Worm (Caenorhabditis elegans) whole organism, L1 larva: ENCODE data around the gene frpr-21.

Experiments
- C16A3.4 ChIP-seq: fragments of 150-350 bp; optimal IDR thresholded peaks from 2 replicates; lab custom pipeline; 2014; ENCODE audit warnings: missing biosample characterization, missing genetic modification characterization
- alr-1 ChIP-seq: fragments of 200-800 bp; sonication (Bioruptor generic); optimal IDR thresholded peaks from 2 replicates; lab custom pipeline; 2018; ENCODE audit warnings: borderline replicate concordance, mild to moderate bottlenecking, missing genetic modification characterization, missing compliant biosample characterization
- blmp-1 ChIP-seq: fragments of 150-350 bp; optimal IDR thresholded peaks from 2 replicates; lab custom pipeline; 2014; ENCODE audit warnings: missing biosample characterization, missing genetic modification characterization
- ceh-63 ChIP-seq: fragments of 200-800 bp; sonication (Bioruptor generic); optimal IDR thresholded peaks from 2 replicates; lab custom pipeline; 2018; ENCODE audit warnings: mild to moderate bottlenecking, missing genetic modification characterization, missing compliant biosample characterization
- ceh-8 ChIP-seq: fragments of 200-800 bp; sonication (Bioruptor generic); optimal IDR thresholded peaks from 2 replicates; lab custom pipeline; 2018; ENCODE audit warnings: mild to moderate bottlenecking, missing genetic modification characterization, moderate library complexity, missing compliant biosample characterization
- ceh-82 ChIP-seq, 3 experiments: fragments of 150-350 bp in 1 of 3; sonication (generic microtip) in 2 of 3; optimal IDR thresholded peaks; 2 replicates each; lab custom pipeline; 2014 to 2017; ENCODE audit warnings: missing biosample characterization in 3 of 3, missing genetic modification characterization in 3 of 3
- ceh-88 ChIP-seq: fragments of 200-800 bp; sonication (Bioruptor generic); IDR thresholded peaks from 2 replicates; pipeline ENCODE4 v1.3.6; 2022; ENCODE audit warnings: missing genetic modification characterization, missing compliant biosample characterization
- ceh-90 ChIP-seq: sonication (generic microtip); optimal IDR thresholded peaks from 2 replicates; lab custom pipeline; 2016; ENCODE audit warnings: missing genetic modification characterization, missing compliant biosample characterization
- dpl-1 ChIP-seq, 3 experiments: fragments of 150-350 bp in 2 of 3; sonication (generic microtip) in 1 of 3; optimal IDR thresholded peaks; 2 replicates each; lab custom pipeline; 2014 to 2017; ENCODE audit warnings: missing biosample characterization in 3 of 3, missing genetic modification characterization in 3 of 3, missing genetic modification reagents in 3 of 3
- dsc-1 ChIP-seq: sonication (generic microtip); optimal IDR thresholded peaks from 2 replicates; lab custom pipeline; 2016; ENCODE audit warnings: mild to moderate bottlenecking, missing genetic modification characterization, missing compliant biosample characterization
- efl-1 ChIP-seq, 4 experiments: fragments of 150-350 bp; optimal IDR thresholded peaks in 3 of 4; peaks in 1 of 4; 1 replicate in 1 of 4; 2 replicates in 3 of 4; lab custom pipeline; 2014; ENCODE audit warnings: missing biosample characterization in 2 of 4, missing genetic modification characterization in 2 of 4, missing genetic modification reagents in 2 of 4
- elt-2 ChIP-seq: sonication (generic microtip); optimal IDR thresholded peaks from 2 replicates; lab custom pipeline; 2016; ENCODE audit warnings: missing genetic modification characterization, mild to moderate bottlenecking, inconsistent platforms, missing compliant biosample characterization, missing genetic modification reagents
- elt-3 ChIP-seq, 6 experiments: fragments of 150-350 bp in 1 of 6; sonication (generic microtip); optimal IDR thresholded peaks; 2 replicates each; lab custom pipeline; 2017 to 2018; ENCODE audit warnings: missing biosample characterization in 6 of 6, missing genetic modification characterization in 6 of 6, inconsistent platforms in 1 of 6
- grh-1 ChIP-seq: fragments of 200-800 bp; sonication (Bioruptor generic); IDR thresholded peaks from 2 replicates; pipeline ENCODE4 v1.3.6; 2022; ENCODE audit warnings: missing genetic modification reagents, missing genetic modification characterization, missing compliant biosample characterization
- hlh-17 ChIP-seq: fragments of 200-800 bp; sonication (Bioruptor generic); optimal IDR thresholded peaks from 2 replicates; lab custom pipeline; 2018; ENCODE audit warnings: missing genetic modification characterization, mild to moderate bottlenecking, missing compliant biosample characterization, moderate library complexity, borderline replicate concordance
- hlh-4 ChIP-seq: sonication (generic microtip); optimal IDR thresholded peaks from 2 replicates; lab custom pipeline; 2016; ENCODE audit warnings: mild to moderate bottlenecking, missing genetic modification characterization, missing compliant biosample characterization
- irx-1 ChIP-seq: sonication (generic microtip); optimal IDR thresholded peaks from 2 replicates; lab custom pipeline; 2016; ENCODE audit warnings: missing genetic modification characterization, missing compliant biosample characterization
- isw-1 ChIP-seq: fragments of 200-800 bp; sonication (Bioruptor generic); IDR thresholded peaks from 2 replicates; pipeline ENCODE4 v1.3.6; 2022; ENCODE audit warnings: missing genetic modification characterization, missing compliant biosample characterization
- jun-1 ChIP-seq: fragments of 150-350 bp; optimal IDR thresholded peaks from 2 replicates; lab custom pipeline; 2014; ENCODE audit warnings: missing biosample characterization, missing genetic modification reagents, missing genetic modification characterization
- lin-14 ChIP-seq: fragments of 200-800 bp; sonication (Bioruptor generic); optimal IDR thresholded peaks from 2 replicates; lab custom pipeline; 2018; ENCODE audit warnings: mild to moderate bottlenecking, missing genetic modification characterization, moderate library complexity, missing compliant biosample characterization
- lin-15B ChIP-seq: fragments of 150-350 bp; sonication (generic microtip); optimal IDR thresholded peaks from 3 replicates; lab custom pipeline; 2014; ENCODE audit warnings: missing biosample characterization, missing genetic modification characterization
- lin-35 ChIP-seq, 2 experiments: fragments of 150-350 bp; optimal IDR thresholded peaks; 2 replicates each; lab custom pipeline; 2014; ENCODE audit warnings: missing biosample characterization in 2 of 2, missing genetic modification characterization in 2 of 2, missing genetic modification reagents in 2 of 2
- lin-39 ChIP-seq: fragments of 150-350 bp; optimal IDR thresholded peaks from 2 replicates; lab custom pipeline; 2014; ENCODE audit warnings: missing biosample characterization, missing genetic modification reagents, missing genetic modification characterization
- lir-3 ChIP-seq: sonication (generic microtip); optimal IDR thresholded peaks from 2 replicates; lab custom pipeline; 2016; ENCODE audit warnings: mild to moderate bottlenecking, missing genetic modification characterization, moderate library complexity, missing compliant biosample characterization; ENCODE audit not compliant: poor library complexity
- lsy-2 ChIP-seq, 2 experiments: fragments of 150-350 bp; optimal IDR thresholded peaks; 2 replicates each; lab custom pipeline; 2014; ENCODE audit warnings: missing biosample characterization in 2 of 2, missing genetic modification characterization in 2 of 2
- mab-9 ChIP-seq: fragments of 200-800 bp; sonication (Bioruptor generic); IDR thresholded peaks from 2 replicates; pipeline ENCODE4 v1.3.6; 2022; ENCODE audit warnings: missing genetic modification reagents, missing genetic modification characterization, missing compliant biosample characterization
- mdl-1 ChIP-seq, 2 experiments: fragments of 150-350 bp; optimal IDR thresholded peaks; 2 replicates each; lab custom pipeline; 2014 to 2017; ENCODE audit warnings: missing biosample characterization in 2 of 2, missing genetic modification characterization in 2 of 2, inconsistent platforms in 1 of 2
- mef-2 ChIP-seq: fragments of 150-350 bp; optimal IDR thresholded peaks from 2 replicates; lab custom pipeline; 2014; ENCODE audit warnings: missing biosample characterization, missing genetic modification characterization
- mep-1 ChIP-seq: fragments of 150-350 bp; optimal IDR thresholded peaks from 2 replicates; lab custom pipeline; 2014; ENCODE audit warnings: missing biosample characterization, missing genetic modification characterization
- nhr-19 ChIP-seq: fragments of 200-800 bp; sonication (Bioruptor generic); conservative IDR thresholded peaks from 2 replicates; pipeline ENCODE4 v1.3.6; 2022; ENCODE audit warnings: missing genetic modification characterization, missing compliant biosample characterization
- nhr-20 ChIP-seq: sonication (generic microtip); optimal IDR thresholded peaks from 2 replicates; lab custom pipeline; 2016; ENCODE audit warnings: mild to moderate bottlenecking, missing genetic modification characterization, missing compliant biosample characterization
- nhr-237 ChIP-seq: fragments of 150-350 bp; optimal IDR thresholded peaks from 2 replicates; lab custom pipeline; 2014; ENCODE audit warnings: missing biosample characterization, missing genetic modification characterization
- nhr-28 ChIP-seq: fragments of 150-350 bp; optimal IDR thresholded peaks from 2 replicates; lab custom pipeline; 2014; ENCODE audit warnings: missing biosample characterization, missing genetic modification characterization
- nhr-47 ChIP-seq: sonication (generic microtip); optimal IDR thresholded peaks from 2 replicates; lab custom pipeline; 2016; ENCODE audit warnings: mild to moderate bottlenecking, missing genetic modification characterization, moderate library complexity, missing compliant biosample characterization
- nhr-77 ChIP-seq: fragments of 150-350 bp; optimal IDR thresholded peaks from 2 replicates; lab custom pipeline; 2014; ENCODE audit warnings: missing biosample characterization, missing genetic modification characterization
- nhr-85 ChIP-seq: sonication (generic microtip); peaks from one replicate; lab custom pipeline; 2016; ENCODE audit warnings: missing genetic modification characterization, inconsistent platforms, missing compliant biosample characterization
- nhr-90 ChIP-seq: sonication (generic microtip); optimal IDR thresholded peaks from 2 replicates; lab custom pipeline; 2016; ENCODE audit warnings: mild to moderate bottlenecking, missing genetic modification characterization, missing compliant biosample characterization; ENCODE audit not compliant: poor library complexity
- pag-3 ChIP-seq: sonication (generic microtip); optimal IDR thresholded peaks from 2 replicates; lab custom pipeline; 2017; ENCODE audit warnings: missing genetic modification characterization, mild to moderate bottlenecking, missing compliant biosample characterization, antibody characterized with exemption, borderline replicate concordance; ENCODE audit not compliant: insufficient read depth
- rnt-1 ChIP-seq: sonication (generic microtip); optimal IDR thresholded peaks from 2 replicates; lab custom pipeline; 2016; ENCODE audit warnings: mild to moderate bottlenecking, missing genetic modification characterization, moderate library complexity, missing compliant biosample characterization
- snpc-4 ChIP-seq: fragments of 150-350 bp; optimal IDR thresholded peaks from 2 replicates; lab custom pipeline; 2014; ENCODE audit warnings: missing biosample characterization, missing genetic modification characterization
- snu-23 ChIP-seq: sonication (generic microtip); optimal IDR thresholded peaks from 2 replicates; lab custom pipeline; 2016; ENCODE audit warnings: missing genetic modification characterization, missing compliant biosample characterization
- sptf-1 ChIP-seq: fragments of 150-350 bp; optimal IDR thresholded peaks from 2 replicates; lab custom pipeline; 2014; ENCODE audit warnings: missing biosample characterization, missing genetic modification characterization
- sup-37 ChIP-seq: fragments of 200-800 bp; sonication (Bioruptor generic); optimal IDR thresholded peaks from 2 replicates; lab custom pipeline; 2018; ENCODE audit warnings: mild to moderate bottlenecking, missing genetic modification characterization, missing compliant biosample characterization
- swsn-7 ChIP-seq: sonication (generic microtip); optimal IDR thresholded peaks from 2 replicates; lab custom pipeline; 2016; ENCODE audit warnings: missing genetic modification characterization, missing compliant biosample characterization
- unc-30 ChIP-seq: sonication (generic microtip); optimal IDR thresholded peaks from 2 replicates; lab custom pipeline; 2017; ENCODE audit warnings: missing biosample characterization, missing genetic modification characterization
- unc-86 ChIP-seq: sonication (generic microtip); optimal IDR thresholded peaks from 2 replicates; lab custom pipeline; 2016; ENCODE audit warnings: missing genetic modification characterization, missing compliant biosample characterization
- xbp-1 ChIP-seq: sonication (generic microtip); optimal IDR thresholded peaks from 2 replicates; lab custom pipeline; 2016; ENCODE audit warnings: missing genetic modification characterization, missing compliant biosample characterization
- ztf-11 ChIP-seq, 2 experiments: sonication (generic microtip); optimal IDR thresholded peaks; 2 replicates each; lab custom pipeline; 2016 to 2017; ENCODE audit warnings: missing genetic modification characterization in 2 of 2, missing biosample characterization in 1 of 2, missing compliant biosample characterization in 1 of 2

The frpr-21 gene

ce11 chrII:10388041-10388706 is 33.7 kb downstream of the frpr-21 start (continued):
- peak; percentile 57; the same call in 1 of the 2 replicates for TF ChIP-seq grh-1 (GFP tag; lab: Robert Waterston, UW)
- peak; percentile 73 for TF ChIP-seq dsc-1
- TF ChIP-seq ztf-11 (tag; optimal IDR thresholded peaks at IDR 0.05; lab: Kevin White, UChicago), result peak in 1 of 2 experiments; percentile 42
- peak in 1 of 2 experiments; percentile 44 for TF ChIP-seq mdl-1 (tag; optimal IDR thresholded peaks at IDR 0.05; lab: Kevin White, UChicago)
- peak; percentile 70 for TF ChIP-seq nhr-90 (tag; lab: Kevin White, UChicago)
- no peak for TF ChIP-seq ceh-90 (tag; lab: Kevin White, UChicago)
- TF ChIP-seq swsn-7 (tag; lab: Kevin White, UChicago), result peak; percentile 80
- TF ChIP-seq unc-30 (tag; lab: Kevin White, UChicago), result no peak
- peak; percentile 56 for TF ChIP-seq blmp-1 (tag; lab: Kevin White, UChicago)
- TF ChIP-seq ceh-88 (GFP tag; lab: Robert Waterston, UW), result 0 out of 2 replicates have a peak, but pooled peaks have one; percentile 20
- TF ChIP-seq lin-39 (tag; lab: Kevin White, UChicago), result no peak
- peak; percentile 57 to 76 for TF ChIP-seq lin-35 (GFP tag; optimal IDR thresholded peaks at IDR 0.05; lab: Kevin White, UChicago)
- peak; percentile 66 for TF ChIP-seq C16A3.4
- TF ChIP-seq nhr-20, result peak; percentile 81
- TF ChIP-seq mab-9 (GFP tag; lab: Robert Waterston, UW), result peak; percentile 51; the same call in 1 of the 2 replicates
- TF ChIP-seq nhr-28, result no peak
- TF ChIP-seq ceh-8 (GFP tag; lab: Kevin White, UChicago), result no peak
- peak; percentile 54 for TF ChIP-seq jun-1 (tag; lab: Kevin White, UChicago)
- TF ChIP-seq mef-2 (tag; lab: Kevin White, UChicago), result no peak
- peak; percentile 9 for TF ChIP-seq elt-2 (tag; lab: Kevin White, UChicago)
- TF ChIP-seq sptf-1, result no peak
- peak; percentile 49 for TF ChIP-seq irx-1 (tag; lab: Kevin White, UChicago)
- peak; percentile 13 for TF ChIP-seq sup-37 (GFP tag; lab: Kevin White, UChicago)
- peak; percentile 93 for TF ChIP-seq nhr-85 (tag; lab: Kevin White, UChicago)
- peak; percentile 85 for TF ChIP-seq lin-14 (GFP tag; lab: Kevin White, UChicago)
- TF ChIP-seq hlh-4, result no peak
- TF ChIP-seq efl-1 (optimal IDR thresholded peaks at IDR 0.05; lab: Kevin White, UChicago), result peak; percentile 45 to 73
- TF ChIP-seq efl-1 (GFP tag; optimal IDR thresholded peaks at IDR 0.05 in 1 of 2; lab: Kevin White, UChicago), result peak; percentile 66 to 96
- peak; percentile 55 to 72 (median 69) for TF ChIP-seq dpl-1 (GFP tag; optimal IDR thresholded peaks at IDR 0.05; lab: Kevin White, UChicago)
- TF ChIP-seq xbp-1 (tag; lab: Kevin White, UChicago), result peak; percentile 73
- TF ChIP-seq nhr-77 (tag; lab: Kevin White, UChicago), result peak; percentile 37
- TF ChIP-seq mep-1 (tag; lab: Kevin White, UChicago), result peak; percentile 73
- TF ChIP-seq snu-23 (GFP tag; lab: Kevin White, UChicago), result peak; percentile 80
- TF ChIP-seq lin-15B (tag; lab: Kevin White, UChicago), result peak; percentile 54
- peak; percentile 75 to 77 for TF ChIP-seq lsy-2 (tag; optimal IDR thresholded peaks at IDR 0.05; lab: Kevin White, UChicago)
- peak; percentile 70 to 76 (median 73) for TF ChIP-seq ceh-82 (tag; optimal IDR thresholded peaks at IDR 0.05; lab: Kevin White, UChicago)
- TF ChIP-seq isw-1 (GFP tag; lab: Robert Waterston, UW), result peak; percentile 52
- peak in 2 of 6 experiments; percentile 0 to 56 for TF ChIP-seq elt-3 (tag; optimal IDR thresholded peaks at IDR 0.05; lab: Kevin White, UChicago)
- TF ChIP-seq nhr-19 (GFP tag; lab: Robert Waterston, UW), result peak; percentile 82
- TF ChIP-seq hlh-17 (GFP tag; lab: Kevin White, UChicago), result no peak
- TF ChIP-seq lir-3 (tag; lab: Kevin White, UChicago), result peak; percentile 65
- no peak for TF ChIP-seq ceh-63 (GFP tag; lab: Kevin White, UChicago)
- TF ChIP-seq nhr-237 (tag; lab: Kevin White, UChicago), result no peak
- no peak for TF ChIP-seq pag-3 (tag; lab: Kevin White, UChicago)
- TF ChIP-seq nhr-47 (tag; lab: Kevin White, UChicago), result peak; percentile 80
- peak; percentile 66 for TF ChIP-seq unc-86
- TF ChIP-seq rnt-1 (tag; lab: Kevin White, UChicago), result peak; percentile 73
- peak; percentile 38 for TF ChIP-seq snpc-4 (tag; lab: Kevin White, UChicago)
- no peak for TF ChIP-seq alr-1 (tag; lab: Kevin White, UChicago)
